Worm (Caenorhabditis elegans): ENCODE results near the gene timm-17B.2.

timm-17B.2 gene

DNA sequence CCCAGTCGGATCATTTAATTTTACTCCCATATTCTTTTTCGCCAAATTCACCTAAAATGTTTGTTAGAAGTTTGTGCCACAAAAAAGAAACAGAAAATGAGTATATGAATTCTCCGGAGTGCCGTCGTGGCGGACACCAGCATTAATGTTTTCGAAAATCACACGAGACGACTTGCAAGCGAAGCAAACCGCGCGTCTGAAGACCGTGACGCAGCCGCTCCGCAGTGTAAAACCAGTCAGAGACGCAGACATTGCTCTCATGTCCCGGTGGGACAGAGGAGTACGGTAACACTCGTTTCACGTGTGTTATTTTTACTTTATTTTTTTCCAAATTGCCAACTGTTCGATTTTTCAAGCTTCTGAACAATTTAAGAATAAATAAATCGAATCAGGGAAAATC lies 36.3 kb downstream of the timm-17B.2 start, which contains the start of the genes T26A8.4 and pdtf-1:
TSS of gene T26A8.4 (minus strand) at position 185 of the 400 bp plus-strand sequence.
TSS of gene pdtf-1 (plus strand) at position 330 of the 400 bp plus-strand sequence.
- TF ChIP-seq F13H6.1 (tag; optimal IDR thresholded peaks at IDR 0.05) = peak; percentile 88
- peak; percentile 90 for TF ChIP-seq ceh-82 (tag; optimal IDR thresholded peaks at IDR 0.05)
- TF ChIP-seq nhr-77 (tag; optimal IDR thresholded peaks at IDR 0.05) = peak; percentile 39
- TF ChIP-seq nhr-6 (tag; optimal IDR thresholded peaks at IDR 0.05) = peak; percentile 89
- TF ChIP-seq aly-2 (tag; optimal IDR thresholded peaks at IDR 0.05) = no peak
- TF ChIP-seq nhr-11 (tag; optimal IDR thresholded peaks at IDR 0.05) = no peak
- peak; percentile 71 for TF ChIP-seq nhr-10 (tag; optimal IDR thresholded peaks at IDR 0.05)
- no peak for TF ChIP-seq elt-1 (tag; optimal IDR thresholded peaks at IDR 0.05)
- TF ChIP-seq lin-13 (GFP tag; optimal IDR thresholded peaks at IDR 0.05) = peak; percentile 95
- peak; percentile 97 for TF ChIP-seq crh-2 (tag; optimal IDR thresholded peaks at IDR 0.05)
- no peak for TF ChIP-seq alr-1 (tag; optimal IDR thresholded peaks at IDR 0.05)
- TF ChIP-seq ztf-11 (tag; optimal IDR thresholded peaks at IDR 0.05) = no peak
- no peak for TF ChIP-seq nhr-12 (tag; optimal IDR thresholded peaks at IDR 0.05)
- peak; percentile 99 for TF ChIP-seq unc-55 (GFP tag; optimal IDR thresholded peaks at IDR 0.05)
- TF ChIP-seq nhr-21 (tag; optimal IDR thresholded peaks at IDR 0.05) = peak; percentile 96
- TF ChIP-seq ZK546.5 (tag; optimal IDR thresholded peaks at IDR 0.05) = peak; percentile 87
- TF ChIP-seq nhr-25 (tag; optimal IDR thresholded peaks at IDR 0.05) = peak; percentile 96
- peak; percentile 87 for TF ChIP-seq ceh-16 (tag; optimal IDR thresholded peaks at IDR 0.05)
- peak; percentile 82 for TF ChIP-seq mab-5 (tag; optimal IDR thresholded peaks at IDR 0.05)
- no peak for TF ChIP-seq peb-1 (tag; optimal IDR thresholded peaks at IDR 0.05)
- TF ChIP-seq lin-39 (tag; optimal IDR thresholded peaks at IDR 0.05) = peak; percentile 65
- peak; percentile 42 for TF ChIP-seq R02D3.7 (tag; optimal IDR thresholded peaks at IDR 0.05)
- TF ChIP-seq sma-3 (GFP tag; optimal IDR thresholded peaks at IDR 0.05) = peak; percentile 94
- TF ChIP-seq nhr-129 (tag; optimal IDR thresholded peaks at IDR 0.05) = peak; percentile 96
- peak; percentile 93 for TF ChIP-seq sma-9 (GFP tag; optimal IDR thresholded peaks at IDR 0.05)
- no peak for TF ChIP-seq sma-9 (tag; optimal IDR thresholded peaks at IDR 0.05)
- TF ChIP-seq mdl-1 (tag; optimal IDR thresholded peaks at IDR 0.05) = peak; percentile 81 to 94
- TF ChIP-seq lsy-2 (tag; optimal IDR thresholded peaks at IDR 0.05) = peak; percentile 98 to 100
- peak; percentile 80 for TF ChIP-seq egl-27 (tag; optimal IDR thresholded peaks at IDR 0.05)
- peak; percentile 87 for TF ChIP-seq zag-1 (tag; optimal IDR thresholded peaks at IDR 0.05)
- peak; percentile 93 for TF ChIP-seq ztf-4 (tag; optimal IDR thresholded peaks at IDR 0.05)
- no peak for TF ChIP-seq ztf-1 (GFP tag; conservative IDR thresholded peaks at IDR 0.05)
- no peak for TF ChIP-seq mbf-1 (tag; optimal IDR thresholded peaks at IDR 0.05)
- peak; percentile 94 for TF ChIP-seq snpc-4 (tag; optimal IDR thresholded peaks at IDR 0.05)
- peak; percentile 91 for TF ChIP-seq fos-1 (tag; optimal IDR thresholded peaks at IDR 0.05)
- TF ChIP-seq sem-4 (tag; optimal IDR thresholded peaks at IDR 0.05) = peak; percentile 96
- no peak for TF ChIP-seq dmd-4 (tag; optimal IDR thresholded peaks at IDR 0.05)
- peak; percentile 79 for TF ChIP-seq blmp-1 (tag; optimal IDR thresholded peaks at IDR 0.05; ENCODE audit: insufficient read depth)
- peak; percentile 98 for TF ChIP-seq C34F6.9 (tag; optimal IDR thresholded peaks at IDR 0.05)
- TF ChIP-seq gmeb-1 (tag; optimal IDR thresholded peaks at IDR 0.05) = peak; percentile 88
- peak; percentile 98 for TF ChIP-seq lin-11 (tag; optimal IDR thresholded peaks at IDR 0.05)
- TF ChIP-seq ama-1 (optimal IDR thresholded peaks at IDR 0.05) = peak; percentile 91
- TF ChIP-seq unc-39 (tag; optimal IDR thresholded peaks at IDR 0.05) = no peak
- TF ChIP-seq Y55F3AM.14 (GFP tag; optimal IDR thresholded peaks at IDR 0.05) = peak; percentile 83
- TF ChIP-seq nhr-23 (tag; optimal IDR thresholded peaks at IDR 0.05) = no peak
- TF ChIP-seq nhr-237 (tag; optimal IDR thresholded peaks at IDR 0.05) = peak; percentile 45
- no peak for TF ChIP-seq elt-3 (tag; optimal IDR thresholded peaks at IDR 0.05)
- TF ChIP-seq unc-62 (GFP tag; optimal IDR thresholded peaks at IDR 0.05) = peak; percentile 43
- no peak for TF ChIP-seq skn-1 (tag; optimal IDR thresholded peaks at IDR 0.05)
